Worm (Caenorhabditis elegans) whole organism, L4 larva: Measurements from ENCODE around the gene F59A6.2.

Source experiments
- F37D6.2 ChIP-seq: sonication (generic microtip); optimal IDR thresholded peaks from 2 replicates; lab custom pipeline; 2016; ENCODE audit warnings: mild to moderate bottlenecking, missing genetic modification characterization, missing compliant biosample characterization
- T20F7.1 ChIP-seq: fragments of 200-800 bp; sonication (Bioruptor generic); optimal IDR thresholded peaks from 2 replicates; lab custom pipeline; 2018; ENCODE audit warnings: mild to moderate bottlenecking, missing genetic modification characterization, missing compliant biosample characterization
- aha-1 ChIP-seq: fragments of 150-350 bp; peaks from one replicate; lab custom pipeline; 2014; ENCODE audit warnings: missing biosample characterization, missing genetic modification characterization
- ceh-20 ChIP-seq: fragments of 200-800 bp; sonication (Bioruptor generic); IDR thresholded peaks from 2 replicates; pipeline ENCODE4 v1.3.6; 2022; ENCODE audit warnings: missing genetic modification reagents, missing genetic modification characterization, missing compliant biosample characterization
- ceh-44 ChIP-seq: fragments of 200-800 bp; sonication (Bioruptor generic); IDR thresholded peaks from 2 replicates; pipeline ENCODE4 v1.3.6; 2022; ENCODE audit warnings: missing genetic modification reagents, missing genetic modification characterization, missing compliant biosample characterization
- ceh-62 ChIP-seq: sonication (generic microtip); optimal IDR thresholded peaks from 2 replicates; lab custom pipeline; 2017; ENCODE audit warnings: missing biosample characterization, missing genetic modification characterization
- ctbp-1 ChIP-seq: fragments of 200-800 bp; sonication (Bioruptor generic); IDR thresholded peaks from 2 replicates; pipeline ENCODE4 v1.3.6; 2022; ENCODE audit warnings: missing genetic modification reagents, missing genetic modification characterization, missing compliant biosample characterization
- daf-16 ChIP-seq, 3 experiments: sonication (generic microtip); optimal IDR thresholded peaks; 2 replicates each; lab custom pipeline; 2016 to 2017; ENCODE audit warnings: missing genetic modification characterization in 3 of 3, missing genetic modification reagents in 3 of 3, mild to moderate bottlenecking in 2 of 3, missing compliant biosample characterization in 2 of 3, missing biosample characterization in 1 of 3, moderate library complexity in 1 of 3
- dmd-9 ChIP-seq: fragments of 200-800 bp; sonication (Bioruptor generic); IDR thresholded peaks from 2 replicates; pipeline ENCODE4 v1.3.6; 2022; ENCODE audit warnings: missing genetic modification reagents, missing genetic modification characterization, missing compliant biosample characterization
- dpl-1 ChIP-seq: fragments of 150-350 bp; optimal IDR thresholded peaks from 2 replicates; lab custom pipeline; 2014; ENCODE audit warnings: missing biosample characterization, missing genetic modification reagents, missing genetic modification characterization
- egl-27 ChIP-seq: sonication (generic microtip); optimal IDR thresholded peaks from 3 replicates; lab custom pipeline; 2017; ENCODE audit warnings: missing biosample characterization, missing genetic modification reagents, missing genetic modification characterization
- hif-1 ChIP-seq, 2 experiments: sonication (generic microtip); optimal IDR thresholded peaks; 2 replicates each; lab custom pipeline; 2016 to 2017; ENCODE audit warnings: missing compliant biosample characterization in 2 of 2, missing genetic modification characterization in 2 of 2, missing genetic modification reagents in 2 of 2, missing genotype in 2 of 2, mild to moderate bottlenecking in 1 of 2
- hmg-1.1 ChIP-seq: fragments of 200-800 bp; sonication (Bioruptor generic); IDR thresholded peaks from 2 replicates; pipeline ENCODE4 v1.3.6; 2022; ENCODE audit warnings: missing genetic modification reagents, missing genetic modification characterization, missing compliant biosample characterization
- lin-38 ChIP-seq: fragments of 200-800 bp; sonication (Bioruptor generic); IDR thresholded peaks from 2 replicates; pipeline ENCODE4 v1.3.6; 2022; ENCODE audit warnings: missing genetic modification reagents, missing genetic modification characterization, missing compliant biosample characterization
- mdt-29 ChIP-seq: fragments of 200-800 bp; sonication (Bioruptor generic); IDR thresholded peaks from 2 replicates; pipeline ENCODE4 v1.3.6; 2022; ENCODE audit warnings: missing genetic modification reagents, missing genetic modification characterization, missing compliant biosample characterization
- mes-2 ChIP-seq: sonication (generic microtip); optimal IDR thresholded peaks from 2 replicates; lab custom pipeline; 2016; ENCODE audit warnings: missing genotype, mild to moderate bottlenecking, missing genetic modification characterization, missing compliant biosample characterization; ENCODE audit not compliant: poor library complexity, severe bottlenecking
- nhr-11 ChIP-seq: fragments of 150-350 bp; optimal IDR thresholded peaks from 2 replicates; lab custom pipeline; 2014; ENCODE audit warnings: missing biosample characterization, missing genetic modification characterization
- nhr-25 ChIP-seq: sonication (generic microtip); optimal IDR thresholded peaks from 2 replicates; lab custom pipeline; 2017; ENCODE audit warnings: missing genetic modification characterization, mild to moderate bottlenecking, missing compliant biosample characterization, antibody characterized with exemption, moderate library complexity, borderline replicate concordance; ENCODE audit not compliant: insufficient read depth
- nhr-28 ChIP-seq: fragments of 150-350 bp; optimal IDR thresholded peaks from 2 replicates; lab custom pipeline; 2014; ENCODE audit warnings: missing biosample characterization, missing genetic modification characterization
- nhr-6 ChIP-seq: fragments of 150-350 bp; optimal IDR thresholded peaks from 2 replicates; lab custom pipeline; 2014; ENCODE audit warnings: missing biosample characterization, missing genetic modification characterization
- nhr-77 ChIP-seq: fragments of 150-350 bp; optimal IDR thresholded peaks from 2 replicates; lab custom pipeline; 2014; ENCODE audit warnings: missing biosample characterization, missing genetic modification characterization
- pha-4 ChIP-seq, 2 experiments: fragments of 150-350 bp in 1 of 2; fragments of 200-800 bp in 1 of 2; sonication (Bioruptor generic) in 1 of 2; IDR thresholded peaks in 1 of 2; optimal IDR thresholded peaks in 1 of 2; 2 replicates each; pipeline versions ENCODE4 v1.3.6 to Lab custom; 2014 to 2022; ENCODE audit warnings: missing genetic modification characterization in 2 of 2, missing genetic modification reagents in 2 of 2, missing biosample characterization in 1 of 2, missing compliant biosample characterization in 1 of 2
- rbr-2 ChIP-seq: sonication (generic microtip); optimal IDR thresholded peaks from 2 replicates; lab custom pipeline; 2016; ENCODE audit warnings: missing genotype, missing genetic modification characterization, missing compliant biosample characterization
- spr-1 ChIP-seq: sonication (generic microtip); optimal IDR thresholded peaks from 2 replicates; lab custom pipeline; 2016; ENCODE audit warnings: mild to moderate bottlenecking, missing genetic modification characterization, missing compliant biosample characterization
- spr-3 ChIP-seq: fragments of 200-800 bp; sonication (Bioruptor generic); optimal IDR thresholded peaks from 2 replicates; lab custom pipeline; 2018; ENCODE audit warnings: mild to moderate bottlenecking, missing genetic modification characterization, missing compliant biosample characterization
- tra-1 ChIP-seq: fragments of 200-800 bp; sonication (Bioruptor generic); IDR thresholded peaks from 2 replicates; pipeline ENCODE4 v1.3.6; 2022; ENCODE audit warnings: missing genetic modification reagents, missing genetic modification characterization, missing compliant biosample characterization
- unc-130 ChIP-seq: sonication (generic microtip); optimal IDR thresholded peaks from 2 replicates; lab custom pipeline; 2016; ENCODE audit warnings: missing genetic modification reagents, missing genetic modification characterization, missing compliant biosample characterization
- unc-39 ChIP-seq: sonication (generic microtip); optimal IDR thresholded peaks from 2 replicates; lab custom pipeline; 2017; ENCODE audit warnings: missing biosample characterization, missing genetic modification characterization
- unc-62 ChIP-seq, 3 experiments: fragments of 150-350 bp in 1 of 3; sonication (generic microtip); optimal IDR thresholded peaks in 2 of 3; peaks in 1 of 3; 1 replicate in 1 of 3; 2 replicates in 2 of 3; lab custom pipeline; 2014 to 2017; ENCODE audit warnings: missing biosample characterization in 3 of 3, missing genetic modification characterization in 3 of 3, missing genetic modification reagents in 3 of 3, missing genotype in 1 of 3
- vab-7 ChIP-seq: fragments of 200-800 bp; sonication (Bioruptor generic); IDR thresholded peaks from 2 replicates; pipeline ENCODE4 v1.3.6; 2022; ENCODE audit warnings: missing genetic modification reagents, missing genetic modification characterization, missing compliant biosample characterization

The F59A6.2 gene

DNA sequence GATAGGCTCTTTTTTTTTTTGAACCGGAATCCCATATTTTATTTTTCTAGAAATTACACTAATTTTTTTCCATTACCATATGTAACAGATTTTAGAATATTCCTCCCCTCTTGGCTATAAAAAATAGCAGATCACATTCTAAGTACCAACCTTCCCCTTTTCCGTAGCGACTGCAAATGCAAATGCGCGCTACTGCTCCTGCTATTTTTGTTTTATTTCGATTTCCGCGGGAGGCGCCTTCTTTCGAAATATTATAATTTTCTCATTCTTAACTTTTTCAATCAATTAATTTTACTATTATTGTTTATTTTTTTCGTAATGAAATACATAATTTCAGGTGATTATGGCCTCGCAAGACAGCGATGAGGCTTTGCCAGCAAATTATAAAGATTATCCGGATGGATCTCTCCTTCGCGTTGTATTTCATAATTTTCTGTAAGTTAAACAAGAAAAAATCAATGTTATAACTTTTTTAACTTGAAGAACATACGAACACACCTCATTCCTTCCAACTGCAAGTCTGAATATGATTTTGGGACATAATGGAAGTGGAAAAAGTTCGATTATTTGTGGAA lies 47.4 kb downstream of the F59A6.2 start, which contains the start of gene smc-5:
Gene smc-5, plus strand, starts transcription at position 332 of the 575 bp plus-strand sequence.
- TF ChIP-seq nhr-28 (tag; lab: Kevin White, UChicago) = peak; percentile 45
- TF ChIP-seq T20F7.1 = peak; percentile 14
- TF ChIP-seq F37D6.2 (tag; lab: Kevin White, UChicago) = peak; percentile 11
- TF ChIP-seq ceh-44 (GFP tag; lab: Robert Waterston, UW) = no peak
- peak; percentile 92 for TF ChIP-seq mes-2
- TF ChIP-seq tra-1 (GFP tag; lab: Robert Waterston, UW) = no peak
- TF ChIP-seq nhr-25 = peak; percentile 28
- TF ChIP-seq unc-39 (tag; lab: Kevin White, UChicago) = no peak
- peak; percentile 59 for TF ChIP-seq rbr-2 (tag; lab: Kevin White, UChicago)
- no peak for TF ChIP-seq daf-16 (GFP tag; optimal IDR thresholded peaks at IDR 0.05; lab: Kevin White, UChicago)
- TF ChIP-seq daf-16 (tag; optimal IDR thresholded peaks at IDR 0.05; lab: Kevin White, UChicago) = peak; percentile 42
- peak; percentile 84 for TF ChIP-seq dpl-1 (GFP tag; lab: Kevin White, UChicago)
- TF ChIP-seq aha-1 (tag; lab: Kevin White, UChicago) = peak; percentile 93
- peak; percentile 94 for TF ChIP-seq lin-38 (GFP tag; lab: Robert Waterston, UW)
- TF ChIP-seq nhr-11 (tag; lab: Kevin White, UChicago) = no peak
- peak; percentile 56 for TF ChIP-seq nhr-6
- peak; percentile 83 for TF ChIP-seq nhr-77
- no peak for TF ChIP-seq pha-4 (GFP tag; IDR thresholded peaks at IDR 0.05; lab: Robert Waterston, UW)
- peak; percentile 10 for TF ChIP-seq pha-4 (tag; optimal IDR thresholded peaks at IDR 0.05; lab: Kevin White, UChicago)
- TF ChIP-seq hif-1 (tag; optimal IDR thresholded peaks at IDR 0.05; lab: Kevin White, UChicago) = peak in 1 of 2 experiments; percentile 72
- peak; percentile 47; the same call in 1 of the 2 replicates for TF ChIP-seq hmg-1.1 (GFP tag; lab: Robert Waterston, UW)
- TF ChIP-seq ceh-20 = no peak
- TF ChIP-seq unc-130 (GFP tag; lab: Kevin White, UChicago) = peak; percentile 82
- TF ChIP-seq egl-27 (tag; lab: Kevin White, UChicago) = no peak
- TF ChIP-seq dmd-9 (GFP tag; lab: Robert Waterston, UW) = no peak
- no peak for TF ChIP-seq mdt-29
- TF ChIP-seq vab-7 (GFP tag; lab: Robert Waterston, UW) = peak; percentile 47; the same call in 1 of the 2 replicates
- TF ChIP-seq spr-1 (tag; lab: Kevin White, UChicago) = no peak
- no peak for TF ChIP-seq spr-3 (GFP tag; lab: Kevin White, UChicago)
- peak in 1 of 2 experiments; percentile 45 for TF ChIP-seq unc-62 (GFP tag; optimal IDR thresholded peaks at IDR 0.05 in 1 of 2; lab: Kevin White, UChicago)
- no peak for TF ChIP-seq unc-62 (tag; optimal IDR thresholded peaks at IDR 0.05; lab: Kevin White, UChicago)
- no peak for TF ChIP-seq ctbp-1 (GFP tag; lab: Robert Waterston, UW)
- TF ChIP-seq ceh-62 = no peak
